Worm (Caenorhabditis elegans) whole organism, L1 larva: ENCODE data around the gene pals-24.

Experiments
- ama-1 ChIP-seq: fragments of 150-350 bp; optimal IDR thresholded peaks from 2 replicates; lab custom pipeline; 2014
- ceh-82 ChIP-seq, 3 experiments: fragments of 150-350 bp in 1 of 3; sonication (generic microtip) in 2 of 3; optimal IDR thresholded peaks; 2 replicates each; lab custom pipeline; 2014 to 2017; ENCODE audit warnings: missing biosample characterization in 3 of 3, missing genetic modification characterization in 3 of 3
- hlh-17 ChIP-seq: fragments of 200-800 bp; sonication (Bioruptor generic); optimal IDR thresholded peaks from 2 replicates; lab custom pipeline; 2018; ENCODE audit warnings: missing genetic modification characterization, mild to moderate bottlenecking, missing compliant biosample characterization, moderate library complexity, borderline replicate concordance
- nhr-11 ChIP-seq: fragments of 150-350 bp; optimal IDR thresholded peaks from 2 replicates; lab custom pipeline; 2014; ENCODE audit warnings: missing biosample characterization, missing genetic modification characterization
- nhr-71 ChIP-seq: sonication (generic microtip); optimal IDR thresholded peaks from 2 replicates; lab custom pipeline; 2016; ENCODE audit warnings: mild to moderate bottlenecking, missing genetic modification characterization, moderate library complexity, missing compliant biosample characterization
- skn-1 ChIP-seq: fragments of 150-350 bp; optimal IDR thresholded peaks from 2 replicates; lab custom pipeline; 2014; ENCODE audit warnings: missing biosample characterization, missing genetic modification characterization

DNA sequence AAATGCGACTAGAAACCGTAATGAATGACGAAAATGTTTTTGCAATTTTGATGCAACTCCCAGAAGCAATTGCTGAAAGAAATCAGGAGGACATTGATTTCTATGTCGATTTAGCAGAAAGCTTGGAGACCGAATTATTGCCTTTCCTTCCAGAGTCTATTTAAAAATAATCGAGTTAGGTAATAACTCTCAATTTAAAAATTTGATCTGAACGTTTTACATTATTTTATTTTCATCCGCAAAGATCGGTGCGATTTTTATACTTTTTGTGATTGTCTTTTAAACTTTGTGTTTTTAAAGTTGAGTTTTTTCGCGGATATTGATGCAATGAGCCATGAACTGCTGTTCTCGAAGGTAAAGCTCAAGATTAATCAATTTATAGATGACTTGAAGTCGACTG, 4.2 kb downstream of the pals-24 start, which contains the start of gene pals-23:
- no peak for TF ChIP-seq ceh-82 (tag; optimal IDR thresholded peaks at IDR 0.05; lab: Kevin White, UChicago)
- no peak for TF ChIP-seq skn-1 (tag; lab: Kevin White, UChicago)
- no peak for TF ChIP-seq nhr-71
- TF ChIP-seq hlh-17 = no peak
- TF ChIP-seq nhr-11 (tag; lab: Kevin White, UChicago) = no peak
- no peak for TF ChIP-seq ama-1
